Worm (Caenorhabditis elegans) whole organism, late embryonic: ENCODE results near the gene dct-17.

ENCODE experiments used
- F13H6.1 ChIP-seq: sonication (generic microtip); optimal IDR thresholded peaks from 2 replicates; lab custom pipeline; 2016; ENCODE audit warnings: missing genetic modification characterization, missing compliant biosample characterization
- T23F11.4 ChIP-seq: fragments of 200-800 bp; sonication (Bioruptor generic); optimal IDR thresholded peaks from 2 replicates; lab custom pipeline; 2018; ENCODE audit warnings: mild to moderate bottlenecking, missing genetic modification characterization, missing compliant biosample characterization
- ahr-1 ChIP-seq: sonication (generic microtip); optimal IDR thresholded peaks from 2 replicates; lab custom pipeline; 2016; ENCODE audit warnings: missing genetic modification characterization, missing compliant biosample characterization
- ceh-14 ChIP-seq: sonication (generic microtip); optimal IDR thresholded peaks from 2 replicates; lab custom pipeline; 2016; ENCODE audit warnings: missing genotype, missing genetic modification characterization, missing compliant biosample characterization
- ceh-2 ChIP-seq: sonication (generic microtip); optimal IDR thresholded peaks from 2 replicates; lab custom pipeline; 2016; ENCODE audit warnings: missing genotype, missing genetic modification characterization, missing compliant biosample characterization
- ceh-24 ChIP-seq: sonication (generic microtip); optimal IDR thresholded peaks from 2 replicates; lab custom pipeline; 2016; ENCODE audit warnings: mild to moderate bottlenecking, missing genetic modification characterization, missing compliant biosample characterization
- ceh-31 ChIP-seq: sonication (generic microtip); optimal IDR thresholded peaks from 2 replicates; lab custom pipeline; 2016; ENCODE audit warnings: missing genetic modification characterization, missing compliant biosample characterization
- ceh-34 ChIP-seq: sonication (generic microtip); optimal IDR thresholded peaks from 2 replicates; lab custom pipeline; 2016; ENCODE audit warnings: mild to moderate bottlenecking, missing genetic modification characterization, missing compliant biosample characterization
- ceh-48 ChIP-seq: sonication (generic microtip); optimal IDR thresholded peaks from 2 replicates; lab custom pipeline; 2016; ENCODE audit warnings: missing genetic modification characterization, inconsistent platforms, missing compliant biosample characterization
- ceh-6 ChIP-seq: fragments of 200-800 bp; sonication (Bioruptor generic); optimal IDR thresholded peaks from 2 replicates; lab custom pipeline; 2018; ENCODE audit warnings: mild to moderate bottlenecking, missing genetic modification characterization, missing compliant biosample characterization
- ceh-9 ChIP-seq: sonication (generic microtip); optimal IDR thresholded peaks from 2 replicates; lab custom pipeline; 2016; ENCODE audit warnings: mild to moderate bottlenecking, missing genetic modification characterization, inconsistent platforms, missing compliant biosample characterization
- dmd-4 ChIP-seq: sonication (generic microtip); optimal IDR thresholded peaks from 2 replicates; lab custom pipeline; 2016; ENCODE audit warnings: borderline replicate concordance, missing genetic modification characterization, missing compliant biosample characterization
- dve-1 ChIP-seq: sonication (generic microtip); optimal IDR thresholded peaks from 2 replicates; lab custom pipeline; 2017; ENCODE audit warnings: antibody characterized with exemption, mild to moderate bottlenecking, missing genetic modification characterization, missing compliant biosample characterization
- elt-2 ChIP-seq: sonication (generic microtip); optimal IDR thresholded peaks from 2 replicates; lab custom pipeline; 2016; ENCODE audit warnings: missing genetic modification reagents, missing genetic modification characterization, missing compliant biosample characterization
- ets-4 ChIP-seq: sonication (generic microtip); optimal IDR thresholded peaks from 2 replicates; lab custom pipeline; 2016; ENCODE audit warnings: missing genetic modification characterization, missing compliant biosample characterization
- eyg-1 ChIP-seq: sonication (generic microtip); optimal IDR thresholded peaks from 2 replicates; lab custom pipeline; 2016; ENCODE audit warnings: missing genotype, missing genetic modification characterization, missing compliant biosample characterization
- fax-1 ChIP-seq: sonication (generic microtip); optimal IDR thresholded peaks from 2 replicates; lab custom pipeline; 2016; ENCODE audit warnings: missing genotype, missing genetic modification characterization, missing compliant biosample characterization
- fkh-10 ChIP-seq: fragments of 150-350 bp; optimal IDR thresholded peaks from 2 replicates; lab custom pipeline; 2014; ENCODE audit warnings: missing biosample characterization, missing genetic modification reagents, missing genetic modification characterization
- fkh-6 ChIP-seq: sonication (generic microtip); optimal IDR thresholded peaks from 2 replicates; lab custom pipeline; 2016; ENCODE audit warnings: missing genetic modification characterization, missing compliant biosample characterization
- hlh-13 ChIP-seq: fragments of 200-800 bp; sonication (Bioruptor generic); optimal IDR thresholded peaks from 2 replicates; lab custom pipeline; 2018; ENCODE audit warnings: mild to moderate bottlenecking, missing genetic modification characterization, missing compliant biosample characterization
- hlh-30 ChIP-seq: sonication (generic microtip); optimal IDR thresholded peaks from 2 replicates; lab custom pipeline; 2017; ENCODE audit warnings: antibody characterized with exemption, missing genetic modification characterization, missing compliant biosample characterization; ENCODE audit not compliant: insufficient read depth
- hlh-6 ChIP-seq: sonication (generic microtip); optimal IDR thresholded peaks from 2 replicates; lab custom pipeline; 2016; ENCODE audit warnings: missing genotype, missing genetic modification characterization, missing compliant biosample characterization
- lin-11 ChIP-seq: fragments of 200-800 bp; sonication (Bioruptor generic); optimal IDR thresholded peaks from 2 replicates; lab custom pipeline; 2018; ENCODE audit warnings: mild to moderate bottlenecking, missing genetic modification characterization, missing compliant biosample characterization
- madf-2 ChIP-seq: sonication (generic microtip); optimal IDR thresholded peaks from 2 replicates; lab custom pipeline; 2017; ENCODE audit warnings: missing genetic modification characterization, missing compliant biosample characterization
- nfya-1 ChIP-seq: sonication (generic microtip); optimal IDR thresholded peaks from 2 replicates; lab custom pipeline; 2017; ENCODE audit warnings: missing genetic modification characterization, mild to moderate bottlenecking, missing compliant biosample characterization, antibody characterized with exemption, moderate library complexity
- nhr-11 ChIP-seq: fragments of 150-350 bp; optimal IDR thresholded peaks from 2 replicates; lab custom pipeline; 2014; ENCODE audit warnings: missing biosample characterization, missing genetic modification characterization
- npax-4 ChIP-seq: sonication (generic microtip); optimal IDR thresholded peaks from 2 replicates; lab custom pipeline; 2016; ENCODE audit warnings: missing genetic modification characterization, missing compliant biosample characterization
- odd-2 ChIP-seq: sonication (generic microtip); optimal IDR thresholded peaks from 2 replicates; lab custom pipeline; 2017; ENCODE audit warnings: antibody characterized with exemption, mild to moderate bottlenecking, missing genetic modification characterization, missing compliant biosample characterization
- pag-3 ChIP-seq: sonication (generic microtip); optimal IDR thresholded peaks from 2 replicates; lab custom pipeline; 2016; ENCODE audit warnings: missing compliant biosample characterization, missing genetic modification characterization, borderline replicate concordance
- pax-1 ChIP-seq: fragments of 150-350 bp; optimal IDR thresholded peaks from 2 replicates; lab custom pipeline; 2014; ENCODE audit warnings: missing biosample characterization, missing genetic modification characterization
- pha-2 ChIP-seq: sonication (generic microtip); optimal IDR thresholded peaks from 2 replicates; lab custom pipeline; 2017; ENCODE audit warnings: mild to moderate bottlenecking, missing genetic modification characterization, missing compliant biosample characterization
- pha-4 ChIP-seq: fragments of 150-350 bp; optimal IDR thresholded peaks from 2 replicates; lab custom pipeline; 2018; ENCODE audit warnings: missing biosample characterization, missing genetic modification reagents, missing genetic modification characterization
- pros-1 ChIP-seq: fragments of 150-350 bp; optimal IDR thresholded peaks from 2 replicates; lab custom pipeline; 2014; ENCODE audit warnings: missing biosample characterization, missing genetic modification reagents, missing genetic modification characterization
- rnt-1 ChIP-seq: sonication (generic microtip); optimal IDR thresholded peaks from 2 replicates; lab custom pipeline; 2016; ENCODE audit warnings: missing genetic modification characterization, missing compliant biosample characterization
- sox-4 ChIP-seq: sonication (generic microtip); optimal IDR thresholded peaks from 2 replicates; lab custom pipeline; 2017; ENCODE audit warnings: mild to moderate bottlenecking, missing genetic modification characterization, inconsistent platforms, missing compliant biosample characterization
- syd-9 ChIP-seq: sonication (generic microtip); optimal IDR thresholded peaks from 2 replicates; lab custom pipeline; 2016; ENCODE audit warnings: mild to moderate bottlenecking, missing genetic modification characterization, moderate library complexity, missing compliant biosample characterization
- ttx-3 ChIP-seq: sonication (generic microtip); optimal IDR thresholded peaks from 2 replicates; lab custom pipeline; 2016; ENCODE audit warnings: missing genetic modification reagents, missing genetic modification characterization, missing compliant biosample characterization
- unc-3 ChIP-seq, 2 experiments: fragments of 200-800 bp in 1 of 2; sonication (Bioruptor generic) in 1 of 2; sonication (generic microtip) in 1 of 2; conservative IDR thresholded peaks in 1 of 2; optimal IDR thresholded peaks in 1 of 2; 2 replicates each; pipeline versions ENCODE4 v1.3.6 to Lab custom; 2016 to 2022; ENCODE audit warnings: missing compliant biosample characterization in 2 of 2, missing genetic modification characterization in 2 of 2, missing genetic modification reagents in 1 of 2
- unc-42 ChIP-seq: sonication (generic microtip); optimal IDR thresholded peaks from 2 replicates; lab custom pipeline; 2016; ENCODE audit warnings: missing genotype, missing genetic modification characterization, missing compliant biosample characterization
- unc-55 ChIP-seq: sonication (generic microtip); optimal IDR thresholded peaks from 2 replicates; lab custom pipeline; 2017; ENCODE audit warnings: missing biosample characterization, missing genetic modification reagents, missing genetic modification characterization

Gene dct-17

DNA sequence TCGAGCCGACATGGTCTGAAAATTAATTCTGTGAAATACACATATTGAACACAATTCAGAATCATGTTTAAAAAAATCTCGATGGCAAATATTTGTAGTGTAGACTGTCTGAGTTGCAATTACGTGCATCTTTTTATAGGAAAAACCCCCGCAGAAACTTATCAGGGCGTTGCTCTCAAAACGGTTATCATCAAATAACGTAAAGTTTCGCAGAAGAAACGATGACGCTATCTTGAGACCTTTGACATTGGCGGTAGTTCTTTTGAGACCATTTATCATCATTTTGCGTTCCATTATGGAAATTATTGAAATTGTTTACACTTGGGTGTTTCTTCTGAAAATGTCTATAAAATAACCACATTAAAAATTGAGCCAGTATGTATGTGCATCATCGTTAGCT is at the start of gene dct-17:
Gene dct-17 (minus strand): TSS at position 23 of the 400 bp plus-strand sequence.
- no peak for TF ChIP-seq hlh-6 (tag; lab: Kevin White, UChicago)
- TF ChIP-seq nhr-11 = no peak
- TF ChIP-seq T23F11.4 (GFP tag; lab: Kevin White, UChicago) = no peak
- no peak for TF ChIP-seq eyg-1 (tag; lab: Kevin White, UChicago)
- no peak for TF ChIP-seq elt-2 (tag; lab: Kevin White, UChicago)
- no peak for TF ChIP-seq fkh-6 (tag; lab: Kevin White, UChicago)
- TF ChIP-seq fax-1 = no peak
- no peak for TF ChIP-seq ceh-6 (GFP tag; lab: Kevin White, UChicago)
- no peak for TF ChIP-seq hlh-13 (GFP tag; lab: Kevin White, UChicago)
- TF ChIP-seq ceh-48 (tag; lab: Kevin White, UChicago) = no peak
- no peak for TF ChIP-seq odd-2 (tag; lab: Kevin White, UChicago)
- no peak for TF ChIP-seq npax-4
- TF ChIP-seq unc-42 (tag; lab: Kevin White, UChicago) = no peak
- no peak for TF ChIP-seq pag-3 (tag; lab: Kevin White, UChicago)
- TF ChIP-seq nfya-1 = no peak
- TF ChIP-seq ceh-24 (tag; lab: Kevin White, UChicago) = no peak
- TF ChIP-seq, all 69 proteins: peak for 0

DNA sequence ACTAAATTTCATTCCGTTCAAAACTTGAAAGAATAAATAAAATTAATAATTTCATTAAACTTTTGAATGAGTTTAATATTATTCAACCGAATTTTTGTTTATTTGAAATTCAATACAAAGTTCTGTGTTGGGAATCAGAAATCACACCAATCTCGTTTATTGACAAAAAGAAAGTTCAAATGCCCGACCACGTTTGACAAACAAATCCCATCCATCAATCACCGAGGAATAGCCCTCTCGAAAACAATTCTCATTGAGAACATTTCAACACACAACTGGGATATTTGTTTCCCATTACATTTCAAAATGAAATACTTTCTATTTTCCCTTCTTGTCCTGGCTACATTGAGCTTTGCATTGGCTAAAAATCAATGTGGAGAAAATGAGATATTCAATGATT is 47.3 kb upstream of the dct-17 start, which contains the start of gene F53C11.9:
Gene F53C11.9 (plus strand): TSS at position 159 of the 400 bp plus-strand sequence.
- no peak for TF ChIP-seq ceh-34 (tag; lab: Kevin White, UChicago)
- no peak for TF ChIP-seq ceh-14 (tag; lab: Kevin White, UChicago)
- TF ChIP-seq pros-1 = no peak
- no peak for TF ChIP-seq ttx-3
- peak; percentile 17 for TF ChIP-seq unc-55 (GFP tag; lab: Kevin White, UChicago)
- TF ChIP-seq unc-3 (GFP tag; conservative IDR thresholded peaks at IDR 0.05; lab: Robert Waterston, UW) = no peak
- no peak for TF ChIP-seq unc-3 (tag; optimal IDR thresholded peaks at IDR 0.05; lab: Kevin White, UChicago)

DNA sequence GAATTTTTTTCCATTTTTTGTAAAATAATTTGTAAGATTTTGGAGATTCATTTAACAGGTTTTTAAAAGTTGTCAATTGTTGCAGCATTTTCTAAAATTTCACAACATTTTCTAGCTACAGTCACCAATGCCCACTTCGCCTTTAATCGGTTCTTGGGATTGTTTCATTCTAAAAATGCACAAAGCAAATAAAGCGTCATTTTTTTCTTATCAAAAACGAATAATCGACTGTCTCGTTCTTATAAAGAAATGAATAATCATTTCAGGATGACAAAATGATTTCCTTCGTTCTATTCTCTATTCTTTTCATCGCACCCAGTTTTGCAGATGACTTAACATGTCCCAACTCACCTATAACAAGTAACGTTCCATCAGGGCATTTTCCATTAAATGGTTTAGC is 44.9 kb upstream of the dct-17 start, which contains the start of gene F53C11.1:
Gene F53C11.1 (plus strand): TSS at position 268 of the 400 bp plus-strand sequence.
- TF ChIP-seq ceh-2 (tag; lab: Kevin White, UChicago) (no peak), ceh-24 (tag; lab: Kevin White, UChicago) (no peak), sox-4 (tag; lab: Kevin White, UChicago) (no peak), fkh-10 (GFP tag; lab: Kevin White, UChicago) (no peak), dmd-4 (no peak), pax-1 (no peak), fax-1 (no peak), T23F11.4 (GFP tag; lab: Kevin White, UChicago) (no peak), ttx-3 (no peak), elt-2 (tag; lab: Kevin White, UChicago) (no peak), F13H6.1 (tag; lab: Kevin White, UChicago) (no peak), unc-42 (tag; lab: Kevin White, UChicago) (no peak), dve-1 (tag; lab: Kevin White, UChicago) (no peak), pha-4 (tag; lab: Kevin White, UChicago) (no peak), madf-2 (no peak), ahr-1 (tag; lab: Kevin White, UChicago) (no peak)

DNA sequence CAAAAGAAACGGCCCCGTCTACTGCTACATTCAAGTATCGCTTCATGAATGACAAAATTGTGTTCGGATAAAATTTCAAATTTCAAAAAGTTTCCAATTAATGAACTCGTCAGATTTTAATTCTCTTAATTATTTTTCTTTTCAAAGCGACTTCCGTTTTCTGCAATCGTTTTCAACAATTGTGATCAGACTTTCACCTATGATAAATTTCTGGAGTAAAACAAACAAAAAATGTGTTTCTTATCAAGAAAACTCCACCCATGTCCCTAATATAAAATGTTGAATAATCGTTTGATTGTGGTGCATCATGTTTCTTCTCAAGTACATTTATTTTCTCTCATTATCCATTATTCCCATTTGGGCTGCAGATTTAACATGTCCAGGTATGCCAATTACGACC is 40.6 kb upstream of the dct-17 start, which contains the start of gene F20G2.5:
Gene F20G2.5 (plus strand): TSS at position 301 of the 400 bp plus-strand sequence.
- TF ChIP-seq ceh-9 (tag; lab: Kevin White, UChicago) = no peak
- TF ChIP-seq lin-11 (tag; lab: Kevin White, UChicago) = no peak
- no peak for TF ChIP-seq rnt-1
- TF ChIP-seq unc-42 (tag; lab: Kevin White, UChicago) = no peak
- TF ChIP-seq pha-2 (tag; lab: Kevin White, UChicago) = no peak
- no peak for TF ChIP-seq ceh-31
- TF ChIP-seq fkh-10 (GFP tag; lab: Kevin White, UChicago) = no peak
- TF ChIP-seq ets-4 (tag; lab: Kevin White, UChicago) = no peak
- TF ChIP-seq hlh-6 (tag; lab: Kevin White, UChicago) = no peak
- TF ChIP-seq ceh-2 (tag; lab: Kevin White, UChicago) = no peak
- no peak for TF ChIP-seq hlh-30 (tag; lab: Kevin White, UChicago)
- TF ChIP-seq syd-9 (tag; lab: Kevin White, UChicago) = no peak
- TF ChIP-seq, all 69 proteins: peak for 0
